Fruit fly (Drosophila melanogaster) whole organism, embryonic: ENCODE data around the gene CG10019.
A peak's percentile ranks its signal among the peaks of the same experiment; 100 is the strongest.

ENCODE experiments used
- Abd-B ChIP-seq: fragments of 200-800 bp; sonication (Bioruptor generic); optimal IDR thresholded peaks from 2 replicates; lab custom pipeline; 2018; ENCODE audit warnings: missing biosample characterization, mild to moderate bottlenecking, missing genetic modification characterization, moderate library complexity
- Adf1 ChIP-seq: fragments of 200-800 bp; sonication (Bioruptor generic); IDR thresholded peaks from 2 replicates; pipeline ENCODE4 v1.3.6; 2022; ENCODE audit warnings: missing biosample characterization, missing genetic modification characterization
- BEAF-32 ChIP-seq: fragments of 200-800 bp; sonication (Bioruptor generic); optimal IDR thresholded peaks from 3 replicates; lab custom pipeline; 2017; ENCODE audit warnings: missing biosample characterization, missing genetic modification characterization, mild to moderate bottlenecking, moderate library complexity, missing genetic modification reagents
- C15 ChIP-seq: fragments of 200-800 bp; sonication (Bioruptor generic); IDR thresholded peaks from 3 replicates; pipeline ENCODE4 v1.3.6; 2022; ENCODE audit warnings: missing biosample characterization, missing genetic modification characterization
- CG11560 ChIP-seq: fragments of 200-800 bp; sonication (Bioruptor generic); IDR thresholded peaks from 3 replicates; pipeline ENCODE4 v1.3.6; 2022; ENCODE audit warnings: missing biosample characterization, missing genetic modification characterization
- CG11723 ChIP-seq: fragments of 200-800 bp; sonication (Bioruptor generic); optimal IDR thresholded peaks from 2 replicates; lab custom pipeline; 2017; ENCODE audit warnings: missing biosample characterization, mild to moderate bottlenecking, missing genetic modification characterization
- CG14014 ChIP-seq: fragments of 200-800 bp; sonication (Bioruptor generic); IDR thresholded peaks from 2 replicates; pipeline ENCODE4 v1.3.6; 2022; ENCODE audit warnings: missing biosample characterization, missing genetic modification characterization
- CG15479 ChIP-seq: fragments of 200-800 bp; sonication (Bioruptor generic); optimal IDR thresholded peaks from 3 replicates; lab custom pipeline; 2019; ENCODE audit warnings: missing biosample characterization, mild to moderate bottlenecking, missing genetic modification characterization, moderate library complexity
- CG16813 ChIP-seq: fragments of 200-800 bp; sonication (Bioruptor generic); IDR thresholded peaks from 3 replicates; pipeline ENCODE4 v1.3.6; 2022; ENCODE audit warnings: missing biosample characterization, missing genetic modification characterization; ENCODE audit not compliant: partially characterized antibody
- CG16815 ChIP-seq: fragments of 200-800 bp; sonication (Bioruptor generic); optimal IDR thresholded peaks from 3 replicates; lab custom pipeline; 2017; ENCODE audit warnings: missing biosample characterization, mild to moderate bottlenecking, missing genetic modification characterization
- CG17385 ChIP-seq: fragments of 200-800 bp; sonication (Bioruptor generic); optimal IDR thresholded peaks from 3 replicates; lab custom pipeline; 2018; ENCODE audit warnings: missing biosample characterization, mild to moderate bottlenecking, missing genetic modification characterization
- CG32767 ChIP-seq: fragments of 200-800 bp; sonication (Bioruptor generic); IDR thresholded peaks from 2 replicates; pipeline ENCODE4 v1.3.6; 2022; ENCODE audit warnings: missing biosample characterization, missing genetic modification characterization
- CG3407 ChIP-seq: fragments of 200-800 bp; sonication (Bioruptor generic); optimal IDR thresholded peaks from 2 replicates; lab custom pipeline; 2018; ENCODE audit warnings: missing biosample characterization, mild to moderate bottlenecking, missing genetic modification characterization
- CG3726 ChIP-seq: fragments of 200-800 bp; sonication (Bioruptor generic); IDR thresholded peaks from 3 replicates; pipeline ENCODE4, ENCODE4 v1.3.6; 2022; ENCODE audit warnings: missing biosample characterization, missing genetic modification characterization
- CG4854 ChIP-seq: fragments of 200-800 bp; sonication (Bioruptor generic); optimal IDR thresholded peaks from 2 replicates; lab custom pipeline; 2016; ENCODE audit warnings: missing biosample characterization, missing genetic modification characterization, inconsistent platforms
- CG7987 ChIP-seq: fragments of 200-800 bp; sonication (Bioruptor generic); optimal IDR thresholded peaks from 2 replicates; lab custom pipeline; 2018; ENCODE audit warnings: missing biosample characterization, mild to moderate bottlenecking, missing genetic modification characterization, moderate library complexity
- CG8290 ChIP-seq, 3 experiments: fragments of 200-800 bp; sonication (Bioruptor generic); optimal IDR thresholded peaks; 2 replicates each; lab custom pipeline; 2016 to 2019; ENCODE audit warnings: missing biosample characterization in 3 of 3, missing genetic modification characterization in 3 of 3, mild to moderate bottlenecking in 2 of 3, moderate library complexity in 1 of 3
- CkIIα-i1 ChIP-seq: fragments of 200-800 bp; sonication (Bioruptor generic); IDR thresholded peaks from 2 replicates; pipeline ENCODE4 v1.3.6; 2022; ENCODE audit warnings: missing biosample characterization, missing genetic modification characterization
- Dip2 ChIP-seq: fragments of 200-800 bp; sonication (Bioruptor generic); IDR thresholded peaks from 2 replicates; pipeline ENCODE4 v1.3.6; 2022; ENCODE audit warnings: missing biosample characterization, missing genetic modification characterization
- Dp ChIP-seq: fragments of 200-800 bp; sonication (Bioruptor generic); optimal IDR thresholded peaks from 2 replicates; lab custom pipeline; 2018; ENCODE audit warnings: missing biosample characterization, mild to moderate bottlenecking, missing genetic modification characterization, moderate library complexity
- ERR ChIP-seq: fragments of 200-800 bp; sonication (Bioruptor generic); optimal IDR thresholded peaks from 2 replicates; lab custom pipeline; 2016; ENCODE audit warnings: missing biosample characterization, missing genetic modification characterization
- HLH54F ChIP-seq: fragments of 200-800 bp; sonication (Bioruptor generic); optimal IDR thresholded peaks from 3 replicates; lab custom pipeline; 2016; ENCODE audit warnings: missing biosample characterization, missing genetic modification characterization
- Hmr ChIP-seq: fragments of 200-800 bp; sonication (Bioruptor generic); optimal IDR thresholded peaks from 3 replicates; lab custom pipeline; 2017; ENCODE audit warnings: mild to moderate bottlenecking, missing biosample characterization, missing genetic modification reagents, missing genetic modification characterization
- Mrtf ChIP-seq: fragments of 200-800 bp; sonication (Bioruptor generic); IDR thresholded peaks from 3 replicates; pipeline ENCODE4 v1.3.6; 2022; ENCODE audit warnings: missing biosample characterization, missing genetic modification characterization
- Myb ChIP-seq: fragments of 200-800 bp; sonication (Bioruptor generic); optimal IDR thresholded peaks from 2 replicates; lab custom pipeline; 2016; ENCODE audit warnings: missing biosample characterization, missing genetic modification characterization
- Oli ChIP-seq: fragments of 200-800 bp; sonication (Bioruptor generic); optimal IDR thresholded peaks from 2 replicates; lab custom pipeline; 2018; ENCODE audit warnings: missing biosample characterization, mild to moderate bottlenecking, missing genetic modification characterization, moderate library complexity
- PHDP ChIP-seq: fragments of 200-800 bp; sonication (Bioruptor generic); optimal IDR thresholded peaks from 3 replicates; lab custom pipeline; 2018; ENCODE audit warnings: missing biosample characterization, mild to moderate bottlenecking, missing genetic modification characterization, moderate library complexity
- Rfx ChIP-seq: fragments of 200-800 bp; sonication (Bioruptor generic); IDR thresholded peaks from 2 replicates; pipeline ENCODE4 v1.3.6; 2022; ENCODE audit warnings: missing biosample characterization, missing genetic modification characterization
- Vsx1 ChIP-seq: fragments of 200-800 bp; sonication (Bioruptor generic); optimal IDR thresholded peaks from 2 replicates; lab custom pipeline; 2017; ENCODE audit warnings: missing biosample characterization, mild to moderate bottlenecking, missing genetic modification characterization, missing genetic modification reagents
- ap ChIP-seq: fragments of 200-800 bp; sonication (Bioruptor generic); IDR thresholded peaks from 2 replicates; pipeline ENCODE4 v1.3.6; 2022; ENCODE audit warnings: missing biosample characterization, missing genetic modification characterization
- bcd ChIP-seq: fragments of 200-800 bp; sonication (Bioruptor generic); optimal IDR thresholded peaks from 2 replicates; lab custom pipeline; 2017; ENCODE audit warnings: missing biosample characterization, mild to moderate bottlenecking, missing genetic modification characterization
- br ChIP-seq: fragments of >200 bp; optimal IDR thresholded peaks from 2 replicates; lab custom pipeline; 2017
- eyg ChIP-seq: fragments of 200-800 bp; sonication (Bioruptor generic); optimal IDR thresholded peaks from 3 replicates; lab custom pipeline; 2016; ENCODE audit warnings: missing biosample characterization, missing genetic modification characterization
- fd96Cb ChIP-seq: fragments of 200-800 bp; sonication (Bioruptor generic); optimal IDR thresholded peaks from 2 replicates; lab custom pipeline; 2018; ENCODE audit warnings: missing biosample characterization, mild to moderate bottlenecking, missing genetic modification characterization, moderate library complexity
- fru ChIP-seq: fragments of >200 bp; optimal IDR thresholded peaks from 2 replicates; lab custom pipeline; 2017
- gro ChIP-seq: fragments of 200-800 bp; sonication (Bioruptor generic); optimal IDR thresholded peaks from 2 replicates; lab custom pipeline; 2016; ENCODE audit warnings: missing biosample characterization, missing genetic modification characterization
- kah ChIP-seq: fragments of 200-800 bp; sonication (Bioruptor generic); optimal IDR thresholded peaks from 2 replicates; lab custom pipeline; 2018; ENCODE audit warnings: missing biosample characterization, mild to moderate bottlenecking, missing genetic modification characterization
- lilli ChIP-seq: fragments of 200-800 bp; sonication (Bioruptor generic); optimal IDR thresholded peaks from 3 replicates; lab custom pipeline; 2016; ENCODE audit warnings: missing biosample characterization, missing genetic modification characterization
- pros ChIP-seq: fragments of 200-800 bp; sonication (Bioruptor generic); optimal IDR thresholded peaks from 3 replicates; lab custom pipeline; 2019; ENCODE audit warnings: missing biosample characterization, mild to moderate bottlenecking, missing genetic modification characterization, moderate library complexity
- ranshi ChIP-seq: fragments of 200-800 bp; sonication (Bioruptor generic); IDR thresholded peaks from 2 replicates; pipeline ENCODE4 v1.3.6; 2022; ENCODE audit warnings: missing biosample characterization, missing genetic modification characterization
- run ChIP-seq: fragments of 200-800 bp; sonication (Bioruptor generic); optimal IDR thresholded peaks from 3 replicates; lab custom pipeline; 2018; ENCODE audit warnings: missing biosample characterization, mild to moderate bottlenecking, missing genetic modification characterization
- schlank ChIP-seq: fragments of 200-800 bp; sonication (Bioruptor generic); optimal IDR thresholded peaks from 2 replicates; lab custom pipeline; 2018; ENCODE audit warnings: missing biosample characterization, mild to moderate bottlenecking, missing genetic modification characterization
- sna ChIP-seq: fragments of 200-800 bp; sonication (Bioruptor generic); IDR thresholded peaks from 2 replicates; pipeline ENCODE4 v1.3.6; 2022; ENCODE audit warnings: missing biosample characterization, missing genetic modification characterization; ENCODE audit not compliant: partially characterized antibody
- stwl ChIP-seq: fragments of 200-800 bp; sonication (Bioruptor generic); optimal IDR thresholded peaks from 3 replicates; lab custom pipeline; 2018; ENCODE audit warnings: missing biosample characterization, mild to moderate bottlenecking, missing genetic modification characterization, moderate library complexity
- tap ChIP-seq: fragments of 200-800 bp; optimal IDR thresholded peaks from 3 replicates; lab custom pipeline; 2019; ENCODE audit warnings: missing biosample characterization, mild to moderate bottlenecking, missing genetic modification characterization, moderate library complexity
- toy ChIP-seq: fragments of 200-800 bp; sonication (Bioruptor generic); IDR thresholded peaks from 2 replicates; pipeline ENCODE4 v1.3.6; 2022; ENCODE audit warnings: missing biosample characterization, missing genetic modification characterization
- unc-4 ChIP-seq: fragments of 200-800 bp; sonication (Bioruptor generic); IDR thresholded peaks from 2 replicates; pipeline ENCODE4 v1.3.6; 2022; ENCODE audit warnings: missing biosample characterization, missing genetic modification characterization; ENCODE audit not compliant: partially characterized antibody

Gene CG10019

dm6 chr2L:3789290-3790067 is 59.2 kb downstream of the CG10019 start (continued):
- TF ChIP-seq unc-4 (GFP tag; lab: Robert Waterston, UW): no peak
- peak; percentile 57 for TF ChIP-seq Vsx1 (GFP tag; lab: Kevin White, UChicago)
- peak; percentile 93 for TF ChIP-seq fd96Cb (tag; lab: Kevin White, UChicago)
- peak; percentile 80 for TF ChIP-seq CG8290 (GFP tag; optimal IDR thresholded peaks at IDR 0.05; lab: Kevin White, UChicago)
- TF ChIP-seq CG8290 (tag; optimal IDR thresholded peaks at IDR 0.05; lab: Kevin White, UChicago): no peak
- TF ChIP-seq HLH54F (GFP tag; lab: Kevin White, UChicago): no peak
- peak; percentile 7 for TF ChIP-seq CG7987 (GFP tag; lab: Kevin White, UChicago)
- TF ChIP-seq bcd (GFP tag; lab: Kevin White, UChicago): peak; percentile 69
- no peak for TF ChIP-seq eyg (GFP tag; lab: Kevin White, UChicago)
- TF ChIP-seq lilli (GFP tag; lab: Kevin White, UChicago): no peak
- TF ChIP-seq CG32767 (GFP tag; lab: Robert Waterston, UW): peak; percentile 78
- peak; percentile 82 for TF ChIP-seq CG14014 (GFP tag; lab: Robert Waterston, UW)
- TF ChIP-seq gro (GFP tag; lab: Kevin White, UChicago): no peak
- peak; percentile 62 for TF ChIP-seq Rfx (GFP tag; lab: Robert Waterston, UW)
- TF ChIP-seq Dp: no peak
- no peak for TF ChIP-seq Myb (GFP tag; lab: Kevin White, UChicago)
- peak; percentile 61 for TF ChIP-seq CG16815
- TF ChIP-seq CkIIα-i1: no peak
- TF ChIP-seq Dip2 (GFP tag; lab: Robert Waterston, UW): no peak
- peak; percentile 9 for TF ChIP-seq kah (GFP tag; lab: Kevin White, UChicago)
- TF ChIP-seq Hmr (GFP tag; lab: Kevin White, UChicago): peak; percentile 41
- peak; percentile 52; the same call in 1 of the 3 replicates for TF ChIP-seq CG11560 (tag; lab: Robert Waterston, UW)
- peak; percentile 91 for TF ChIP-seq CG3407 (GFP tag; lab: Kevin White, UChicago)
- TF ChIP-seq CG11723 (GFP tag; lab: Kevin White, UChicago): peak; percentile 69
- no peak for TF ChIP-seq toy (GFP tag; lab: Robert Waterston, UW)
- TF ChIP-seq fru (lab: Kevin White, UChicago): no peak
- TF ChIP-seq stwl (tag; lab: Kevin White, UChicago): peak; percentile 6
- TF ChIP-seq CG16813 (GFP tag; lab: Robert Waterston, UW): no peak
- TF ChIP-seq run (tag; lab: Kevin White, UChicago): peak; percentile 51
- peak; percentile 78 for TF ChIP-seq tap (tag; lab: Kevin White, UChicago)
- peak; percentile 73 for TF ChIP-seq ap (GFP tag; lab: Robert Waterston, UW)
- no peak for TF ChIP-seq sna (GFP tag; lab: Robert Waterston, UW)
- TF ChIP-seq br (lab: Kevin White, UChicago): no peak
- TF ChIP-seq pros (GFP tag; lab: Kevin White, UChicago): peak; percentile 98
- peak; percentile 88 for TF ChIP-seq ranshi (GFP tag; lab: Robert Waterston, UW)
- no peak for TF ChIP-seq CG4854 (GFP tag; lab: Kevin White, UChicago)
- no peak for TF ChIP-seq schlank
- no peak for TF ChIP-seq Adf1 (GFP tag; lab: Robert Waterston, UW)
- peak; percentile 83 for TF ChIP-seq Oli (tag; lab: Kevin White, UChicago)
- TF ChIP-seq CG15479 (GFP tag; lab: Kevin White, UChicago): no peak
- TF ChIP-seq Abd-B (GFP tag; lab: Kevin White, UChicago): peak; percentile 75
- TF ChIP-seq CG17385 (GFP tag; lab: Kevin White, UChicago): peak; percentile 87
- TF ChIP-seq CG3726: 0 out of 3 replicates have a peak, but pooled peaks have one; percentile 52
- peak; percentile 76; the same call in 2 of the 3 replicates for TF ChIP-seq Mrtf
- no peak for TF ChIP-seq BEAF-32
- TF ChIP-seq PHDP (tag; lab: Kevin White, UChicago): peak; percentile 92
- no peak for TF ChIP-seq C15 (GFP tag; lab: Robert Waterston, UW)
- TF ChIP-seq ERR: no peak
